Worm (Caenorhabditis elegans): ENCODE data around the gene F40G9.7.

The F40G9.7 gene

ce11 chrIII:180963-181362 is 15.5 kb downstream of the F40G9.7 start, which contains the start of gene F40G9.5:
TSS of gene F40G9.5 (plus strand) at chrIII:181263.
- no peak for TF ChIP-seq zag-1 (tag; optimal IDR thresholded peaks at IDR 0.05)
- no peak for TF ChIP-seq rbr-2 (tag; optimal IDR thresholded peaks at IDR 0.05)
- TF ChIP-seq ces-1 (GFP tag; optimal IDR thresholded peaks at IDR 0.05) = no peak
- TF ChIP-seq attf-4 (tag; optimal IDR thresholded peaks at IDR 0.05) = no peak
- TF ChIP-seq T26A8.4 (GFP tag; IDR thresholded peaks at IDR 0.05) = no peak
- no peak for TF ChIP-seq snpc-1.2 (GFP tag; IDR thresholded peaks at IDR 0.05)
- no peak for TF ChIP-seq gei-8 (GFP tag; optimal IDR thresholded peaks at IDR 0.05)
- TF ChIP-seq fkh-10 (GFP tag; optimal IDR thresholded peaks at IDR 0.05) = no peak
- no peak for TF ChIP-seq unc-130 (GFP tag; optimal IDR thresholded peaks at IDR 0.05)
- TF ChIP-seq skn-1 (tag; optimal IDR thresholded peaks at IDR 0.05) = no peak
- no peak for TF ChIP-seq mdl-1 (tag; optimal IDR thresholded peaks at IDR 0.05)
- no peak for TF ChIP-seq set-16 (GFP tag; IDR thresholded peaks at IDR 0.05)
- TF ChIP-seq lin-39 (tag; optimal IDR thresholded peaks at IDR 0.05) = no peak
- TF ChIP-seq ceh-28 (tag; optimal IDR thresholded peaks at IDR 0.05) = no peak
- TF ChIP-seq hlh-30 (tag; optimal IDR thresholded peaks at IDR 0.05; ENCODE audit: insufficient read depth) = no peak

ce11 chrIII:182080-182479 is 16.6 kb downstream of the F40G9.7 start, which contains the start of gene F40G9.15:
TSS of gene F40G9.15 (plus strand) at chrIII:182380.
- TF ChIP-seq madf-5 (GFP tag; IDR thresholded peaks at IDR 0.05) = 0 out of 4 replicates have a peak, but pooled peaks of 1 of the 2 experiments have one; percentile 44
- TF ChIP-seq nhr-41 (GFP tag; IDR thresholded peaks at IDR 0.05) = no peak

ce11 chrIII:183072-183471 is 17.6 kb downstream of the F40G9.7 start:
- TF ChIP-seq nhr-28 (tag; optimal IDR thresholded peaks at IDR 0.05) (peak; percentile 69), pqm-1 (tag; optimal IDR thresholded peaks at IDR 0.05) (peak; percentile 36), nhr-77 (tag; optimal IDR thresholded peaks at IDR 0.05) (peak; percentile 53), F44E2.7 (GFP tag; IDR thresholded peaks at IDR 0.05) (no peak), madf-5 (GFP tag; IDR thresholded peaks at IDR 0.05) (no peak)

ce11 chrIII:184335-184734 is 18.8 kb downstream of the F40G9.7 start:
- TF ChIP-seq unc-130 (GFP tag; optimal IDR thresholded peaks at IDR 0.05) (no peak), zag-1 (tag; optimal IDR thresholded peaks at IDR 0.05) (no peak), ceh-28 (tag; optimal IDR thresholded peaks at IDR 0.05) (peak; percentile 24), ZK546.5 (tag; optimal IDR thresholded peaks at IDR 0.05) (no peak), skn-1 (tag; optimal IDR thresholded peaks at IDR 0.05) (no peak)

- peak; percentile 26 for TF ChIP-seq aha-1 (tag)
Observed at ce11 chrIII:185909-186308, 20.4 kb downstream of the F40G9.7 start.

ce11 chrIII:187829-188228 is 22.3 kb downstream of the F40G9.7 start, which contains the start of gene mxl-2:
TSS of gene mxl-2 (minus strand) at chrIII:188131.
- peak; percentile 75 for TF ChIP-seq set-16 (GFP tag; IDR thresholded peaks at IDR 0.05)
- no peak for TF ChIP-seq dve-1 (tag; optimal IDR thresholded peaks at IDR 0.05; ENCODE audit: insufficient read depth)

- no peak for TF ChIP-seq tag-97 (GFP tag; IDR thresholded peaks at IDR 0.05)
- TF ChIP-seq T20F7.1 (GFP tag; optimal IDR thresholded peaks at IDR 0.05) = peak; percentile 98
- TF ChIP-seq F49E8.2 (tag; optimal IDR thresholded peaks at IDR 0.05; ENCODE audit: borderline replicate concordance) = no peak
- peak; percentile 95 for TF ChIP-seq Y48G9A.11 (GFP tag; IDR thresholded peaks at IDR 0.05)
- TF ChIP-seq madf-9 (GFP tag; conservative IDR thresholded peaks at IDR 0.05) = no peak
- TF ChIP-seq lsy-2 (tag; optimal IDR thresholded peaks at IDR 0.05) = peak in 1 of 2 experiments; percentile 26
- no peak for TF ChIP-seq daf-16 (GFP tag; optimal IDR thresholded peaks at IDR 0.05)
- TF ChIP-seq daf-16 (tag; optimal IDR thresholded peaks at IDR 0.05) = peak; percentile 11
- peak; percentile 25 for TF ChIP-seq nhr-77 (tag; optimal IDR thresholded peaks at IDR 0.05)
- no peak for TF ChIP-seq mxl-3 (GFP tag; optimal IDR thresholded peaks at IDR 0.05)
- no peak for TF ChIP-seq zag-1 (tag; optimal IDR thresholded peaks at IDR 0.05)
- TF ChIP-seq dpl-1 (GFP tag; optimal IDR thresholded peaks at IDR 0.05) = peak; percentile 15
- TF ChIP-seq hlh-30 (tag; optimal IDR thresholded peaks at IDR 0.05; ENCODE audit: insufficient read depth) = peak; percentile 62
Observed at ce11 chrIII:188426-188888, 23.0 kb downstream of the F40G9.7 start, which contains the start of gene ubc-20. TSS of gene ubc-20 (plus strand) at chrIII:188838.

Data from whole organism, L4 larva.